Worm (Caenorhabditis elegans): ENCODE data around the gene gcy-19.

gcy-19 gene

DNA sequence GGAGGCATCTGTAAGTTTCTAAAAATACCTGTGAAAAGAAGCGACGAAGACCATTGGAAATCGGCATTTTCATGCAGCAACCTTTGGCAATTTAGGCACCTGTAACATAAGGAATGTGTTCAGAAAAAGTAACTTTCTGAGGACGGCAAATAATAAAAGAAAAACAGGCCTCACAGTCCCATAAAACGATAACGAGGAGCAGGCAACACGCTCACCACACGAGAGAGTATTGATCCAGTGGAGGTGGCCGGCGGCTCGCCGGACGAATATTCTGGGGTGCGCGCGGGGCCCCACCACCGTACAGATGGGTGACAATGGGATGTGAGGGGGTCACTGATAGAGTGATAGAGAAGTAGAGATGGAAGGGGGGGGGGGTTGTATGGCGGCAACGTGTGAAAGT lies 15.8 kb upstream of the gcy-19 start, which contains the start of gene F02E11.3:
TSS of gene F02E11.3 (minus strand) at position 101 of the 400 bp plus-strand sequence.
- TF ChIP-seq ref-2 (tag; optimal IDR thresholded peaks at IDR 0.05) (no peak), T23F11.4 (GFP tag; optimal IDR thresholded peaks at IDR 0.05) (no peak), unc-86 (tag; optimal IDR thresholded peaks at IDR 0.05) (no peak), ttx-3 (tag; optimal IDR thresholded peaks at IDR 0.05) (no peak), pqm-1 (tag; optimal IDR thresholded peaks at IDR 0.05) (no peak), pha-2 (tag; optimal IDR thresholded peaks at IDR 0.05) (no peak), fax-1 (tag; optimal IDR thresholded peaks at IDR 0.05) (no peak), ceh-24 (tag; optimal IDR thresholded peaks at IDR 0.05) (no peak), ets-4 (tag; optimal IDR thresholded peaks at IDR 0.05) (no peak), F13H6.1 (tag; optimal IDR thresholded peaks at IDR 0.05) (no peak), eyg-1 (tag; optimal IDR thresholded peaks at IDR 0.05) (no peak), zip-5 (tag; optimal IDR thresholded peaks at IDR 0.05) (no peak), syd-9 (tag; optimal IDR thresholded peaks at IDR 0.05) (no peak), elt-4 (tag; optimal IDR thresholded peaks at IDR 0.05) (no peak), ceh-14 (tag; optimal IDR thresholded peaks at IDR 0.05) (no peak), ceh-31 (tag; optimal IDR thresholded peaks at IDR 0.05) (no peak), tbx-2 (tag; optimal IDR thresholded peaks at IDR 0.05) (no peak)

DNA sequence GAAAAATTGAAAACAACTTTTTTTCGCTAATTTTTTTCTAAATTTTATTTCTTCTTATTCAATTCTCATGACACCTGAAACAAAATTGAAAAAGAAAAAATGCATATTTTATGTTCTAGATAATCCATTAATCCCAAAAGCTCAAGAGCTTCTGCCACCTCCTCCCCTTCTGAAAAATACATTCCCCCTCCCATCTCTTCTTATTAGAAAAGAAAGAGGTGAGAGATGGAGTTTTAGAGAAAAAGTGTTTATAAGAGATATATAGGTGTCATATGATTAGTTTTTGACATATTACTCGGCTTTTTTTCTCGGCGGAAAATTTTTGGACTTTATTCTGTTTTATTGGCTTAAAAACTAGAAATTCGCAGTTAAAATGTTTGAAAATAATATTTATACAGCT lies 11.4 kb upstream of the gcy-19 start:
- TF ChIP-seq T23F11.4 (GFP tag; optimal IDR thresholded peaks at IDR 0.05), result no peak
- TF ChIP-seq sox-2 (GFP tag; IDR thresholded peaks at IDR 0.05), result no peak
- no peak for TF ChIP-seq hlh-8 (tag; optimal IDR thresholded peaks at IDR 0.05)
- no peak for TF ChIP-seq nhr-11 (tag; optimal IDR thresholded peaks at IDR 0.05)
- TF ChIP-seq pha-2 (tag; optimal IDR thresholded peaks at IDR 0.05), result no peak
- no peak for TF ChIP-seq npax-4 (tag; optimal IDR thresholded peaks at IDR 0.05)
- no peak for TF ChIP-seq tbx-2 (tag; optimal IDR thresholded peaks at IDR 0.05)
- no peak for TF ChIP-seq lim-6 (tag; optimal IDR thresholded peaks at IDR 0.05)
- no peak for TF ChIP-seq Y22D7AL.16 (tag; optimal IDR thresholded peaks at IDR 0.05)
- no peak for TF ChIP-seq ceh-45 (GFP tag; IDR thresholded peaks at IDR 0.05)
- TF ChIP-seq ceh-2 (tag; optimal IDR thresholded peaks at IDR 0.05), result no peak
- TF ChIP-seq C08G9.2 (tag; optimal IDR thresholded peaks at IDR 0.05), result no peak

DNA sequence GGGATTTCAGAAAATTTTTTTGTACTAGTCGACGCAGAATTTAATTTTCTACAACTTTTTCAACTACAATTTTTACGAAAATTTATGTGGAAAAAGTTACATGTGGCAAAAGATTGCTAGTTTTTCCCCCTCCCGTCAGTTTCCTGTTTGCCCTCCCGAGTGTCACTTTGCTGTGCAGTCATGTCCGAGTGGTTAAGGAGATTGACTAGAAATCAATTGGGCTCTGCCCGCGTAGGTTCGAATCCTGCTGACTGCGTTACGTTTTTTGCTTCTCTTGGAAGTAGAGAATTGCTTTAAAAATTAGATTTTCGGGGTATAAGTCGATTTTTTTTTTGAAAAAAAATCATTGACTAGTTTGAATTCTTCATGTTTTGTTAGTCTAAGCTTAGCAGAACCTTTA lies 8.7 kb upstream of the gcy-19 start:
- TF ChIP-seq nhr-232 (tag; optimal IDR thresholded peaks at IDR 0.05) (peak; percentile 10), pros-1 (tag; optimal IDR thresholded peaks at IDR 0.05) (no peak), che-1 (tag; optimal IDR thresholded peaks at IDR 0.05) (peak; percentile 48), Y22D7AL.16 (tag; optimal IDR thresholded peaks at IDR 0.05) (peak; percentile 18), hlh-15 (tag; optimal IDR thresholded peaks at IDR 0.05) (no peak), ceh-30 (tag; optimal IDR thresholded peaks at IDR 0.05) (no peak)

DNA sequence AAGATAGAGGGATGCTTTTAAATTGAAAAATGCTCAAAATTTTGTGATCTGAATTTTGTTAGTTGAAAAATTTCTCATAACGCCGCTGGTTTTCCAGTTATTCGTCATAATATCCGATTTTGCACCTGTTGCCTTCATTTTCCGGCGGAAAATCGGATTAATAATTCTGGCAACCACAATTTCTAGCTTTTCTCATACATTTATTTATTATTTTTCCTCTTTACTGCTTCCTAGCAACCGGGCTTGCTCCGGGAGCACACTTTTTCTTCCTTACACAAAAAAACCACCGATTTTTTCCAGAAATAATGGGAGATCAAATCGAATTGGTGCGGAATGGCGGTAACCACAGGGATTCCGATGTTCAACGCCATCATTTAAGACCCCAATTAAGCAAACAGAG lies 8.2 kb upstream of the gcy-19 start, which contains the start of gene F02E11.7:
TSS of gene F02E11.7 (plus strand) at position 301 of the 400 bp plus-strand sequence.
- no peak for TF ChIP-seq syd-9 (tag; optimal IDR thresholded peaks at IDR 0.05)
- TF ChIP-seq tbx-7 (tag; optimal IDR thresholded peaks at IDR 0.05), result no peak
- TF ChIP-seq fax-1 (tag; optimal IDR thresholded peaks at IDR 0.05), result no peak
- no peak for TF ChIP-seq pax-1 (tag; optimal IDR thresholded peaks at IDR 0.05)
- no peak for TF ChIP-seq pat-9 (tag; optimal IDR thresholded peaks at IDR 0.05)
- TF ChIP-seq gmeb-2 (tag; optimal IDR thresholded peaks at IDR 0.05), result no peak
- TF ChIP-seq unc-42 (tag; optimal IDR thresholded peaks at IDR 0.05), result no peak
- no peak for TF ChIP-seq pha-2 (tag; optimal IDR thresholded peaks at IDR 0.05)
- no peak for TF ChIP-seq K09A11.1 (tag; optimal IDR thresholded peaks at IDR 0.05; ENCODE audit: insufficient read depth)

DNA sequence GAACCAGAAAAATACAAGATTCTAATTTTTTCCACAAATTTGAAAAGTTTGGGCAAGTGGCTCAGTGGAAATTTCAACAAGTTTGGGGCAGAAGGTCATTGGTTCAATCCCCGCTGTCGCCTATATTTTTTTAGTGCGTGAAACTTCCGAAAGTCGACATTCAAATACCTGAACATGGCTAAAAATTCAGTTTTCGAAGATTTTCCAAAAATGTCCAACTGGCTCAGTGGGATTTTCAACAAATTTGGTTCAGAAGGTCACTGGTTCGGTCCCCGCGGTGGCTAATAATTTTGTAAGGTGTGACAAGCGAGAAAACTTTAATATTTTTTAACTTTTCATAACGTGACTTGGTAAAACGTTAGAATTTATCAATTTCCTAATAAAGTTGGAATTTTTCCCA lies 5.5 kb upstream of the gcy-19 start:
- TF ChIP-seq ceh-9 (tag; optimal IDR thresholded peaks at IDR 0.05), result no peak
- no peak for TF ChIP-seq elt-2 (tag; optimal IDR thresholded peaks at IDR 0.05)
- no peak for TF ChIP-seq ceh-18 (tag; optimal IDR thresholded peaks at IDR 0.05)
- no peak for TF ChIP-seq unc-42 (tag; optimal IDR thresholded peaks at IDR 0.05)
- TF ChIP-seq K02D7.2 (tag; optimal IDR thresholded peaks at IDR 0.05), result no peak
- no peak for TF ChIP-seq rnt-1 (tag; optimal IDR thresholded peaks at IDR 0.05)
- TF ChIP-seq hlh-30 (tag; optimal IDR thresholded peaks at IDR 0.05; ENCODE audit: insufficient read depth), result no peak
- no peak for TF ChIP-seq ceh-6 (GFP tag; optimal IDR thresholded peaks at IDR 0.05)
- no peak for TF ChIP-seq mec-3 (tag; optimal IDR thresholded peaks at IDR 0.05; ENCODE audit: borderline replicate concordance)
- no peak for TF ChIP-seq lin-11 (tag; optimal IDR thresholded peaks at IDR 0.05)
- no peak for TF ChIP-seq ceh-22 (tag; optimal IDR thresholded peaks at IDR 0.05)
- no peak for TF ChIP-seq fkh-10 (GFP tag; optimal IDR thresholded peaks at IDR 0.05)
- TF ChIP-seq hlh-13 (GFP tag; optimal IDR thresholded peaks at IDR 0.05), result no peak

Measured in whole organism, late embryonic.